Fruit fly (Drosophila melanogaster) whole organism, pupa: ENCODE results near the gene CG3706.
A peak's percentile ranks its signal among the peaks of the same experiment; 100 is the strongest.

Source experiments
- CG10348 ChIP-seq: fragments of 200-800 bp; sonication (Bioruptor generic); IDR thresholded peaks from 2 replicates; pipeline ENCODE4 v1.3.6; 2022; ENCODE audit warnings: missing biosample characterization, missing genetic modification characterization
- CG12605 ChIP-seq: fragments of 200-800 bp; sonication (Bioruptor generic); IDR thresholded peaks from 2 replicates; pipeline ENCODE4 v1.3.6; 2022; ENCODE audit warnings: missing biosample characterization, missing genetic modification characterization
- CG13204 ChIP-seq: fragments of 200-800 bp; sonication (Bioruptor generic); optimal IDR thresholded peaks from 2 replicates; lab custom pipeline; 2018; ENCODE audit warnings: missing biosample characterization, mild to moderate bottlenecking, missing genetic modification characterization, moderate library complexity
- CG14655 ChIP-seq: fragments of 200-800 bp; sonication (Bioruptor generic); optimal IDR thresholded peaks from 3 replicates; lab custom pipeline; 2017; ENCODE audit warnings: mild to moderate bottlenecking, missing biosample characterization, missing genetic modification reagents, missing genetic modification characterization
- CG15710 ChIP-seq: fragments of 200-800 bp; sonication (Bioruptor generic); optimal IDR thresholded peaks from 2 replicates; lab custom pipeline; 2018; ENCODE audit warnings: missing biosample characterization, mild to moderate bottlenecking, missing genetic modification characterization, moderate library complexity
- CG17806 ChIP-seq: fragments of 200-800 bp; sonication (Bioruptor generic); optimal IDR thresholded peaks from 2 replicates; lab custom pipeline; 2018; ENCODE audit warnings: missing biosample characterization, mild to moderate bottlenecking, missing genetic modification characterization, moderate library complexity
- CG32121 ChIP-seq: fragments of 200-800 bp; sonication (Bioruptor generic); IDR thresholded peaks from 2 replicates; pipeline ENCODE4 v1.3.6; 2022; ENCODE audit warnings: missing biosample characterization, missing genetic modification characterization
- CG34367 ChIP-seq: fragments of 200-800 bp; sonication (Bioruptor generic); optimal IDR thresholded peaks from 2 replicates; lab custom pipeline; 2018; ENCODE audit warnings: missing biosample characterization, mild to moderate bottlenecking, missing genetic modification characterization
- CG4496 ChIP-seq: fragments of 200-800 bp; sonication (Bioruptor generic); IDR thresholded peaks from 3 replicates; pipeline ENCODE4 v1.3.6; 2022; ENCODE audit warnings: missing biosample characterization, missing genetic modification characterization
- CG8159 ChIP-seq: fragments of 200-800 bp; sonication (Bioruptor generic); optimal IDR thresholded peaks from 3 replicates; lab custom pipeline; 2018; ENCODE audit warnings: missing biosample characterization, mild to moderate bottlenecking, missing genetic modification characterization, moderate library complexity
- CG8301 ChIP-seq: fragments of 200-800 bp; sonication (Bioruptor generic); optimal IDR thresholded peaks from 2 replicates; lab custom pipeline; 2018; ENCODE audit warnings: missing biosample characterization, mild to moderate bottlenecking, missing genetic modification characterization
- CG9948 ChIP-seq: fragments of 200-800 bp; sonication (Bioruptor generic); optimal IDR thresholded peaks from 2 replicates; lab custom pipeline; 2018; ENCODE audit warnings: missing biosample characterization, mild to moderate bottlenecking, missing genetic modification characterization, moderate library complexity
- D1 ChIP-seq: fragments of 200-800 bp; sonication (Bioruptor generic); optimal IDR thresholded peaks from 2 replicates; lab custom pipeline; 2018; ENCODE audit warnings: missing biosample characterization, mild to moderate bottlenecking, missing genetic modification characterization, moderate library complexity
- EcR ChIP-seq: fragments of 200-800 bp; sonication (Bioruptor generic); optimal IDR thresholded peaks from 3 replicates; lab custom pipeline; 2019; ENCODE audit warnings: missing biosample characterization, missing genetic modification characterization, mild to moderate bottlenecking, moderate library complexity, missing genetic modification reagents
- Ets98B ChIP-seq: fragments of 200-800 bp; sonication (Bioruptor generic); IDR thresholded peaks from 2 replicates; pipeline ENCODE4 v1.3.6; 2022; ENCODE audit warnings: missing biosample characterization, missing genetic modification characterization
- Pif1A ChIP-seq: fragments of 200-800 bp; sonication (Bioruptor generic); optimal IDR thresholded peaks from 3 replicates; lab custom pipeline; 2016; ENCODE audit warnings: missing biosample characterization, missing genetic modification characterization
- Pif1B ChIP-seq: fragments of 200-800 bp; sonication (Bioruptor generic); optimal IDR thresholded peaks from 3 replicates; lab custom pipeline; 2016; ENCODE audit warnings: missing biosample characterization, missing genetic modification characterization
- Snoo ChIP-seq: fragments of 200-800 bp; sonication (Bioruptor generic); optimal IDR thresholded peaks from 3 replicates; lab custom pipeline; 2017; ENCODE audit warnings: missing biosample characterization, mild to moderate bottlenecking, missing genetic modification characterization, inconsistent platforms
- fd96Ca ChIP-seq: fragments of 200-800 bp; sonication (Bioruptor generic); IDR thresholded peaks from 3 replicates; pipeline ENCODE4 v1.3.6; 2022; ENCODE audit warnings: missing biosample characterization, missing genetic modification characterization
- gl ChIP-seq: fragments of 200-800 bp; sonication (Bioruptor generic); optimal IDR thresholded peaks from 2 replicates; lab custom pipeline; 2018; ENCODE audit warnings: missing biosample characterization, mild to moderate bottlenecking, missing genetic modification characterization
- rn ChIP-seq: fragments of 200-800 bp; sonication (Bioruptor generic); IDR thresholded peaks from 2 replicates; pipeline ENCODE4 v1.3.6; 2022; ENCODE audit warnings: missing biosample characterization, missing genetic modification characterization

The CG3706 gene

dm6 chrX:908763-909497 is 23.3 kb downstream of the CG3706 start:
- TF ChIP-seq CG34367, result no peak
- peak; percentile 54 for TF ChIP-seq EcR (GFP tag; lab: Kevin White, UChicago)
- TF ChIP-seq Pif1B (GFP tag; lab: Kevin White, UChicago), result peak; percentile 6
- no peak for TF ChIP-seq CG32121 (GFP tag; lab: Robert Waterston, UW)
- no peak for TF ChIP-seq CG10348 (GFP tag; lab: Robert Waterston, UW)
- TF ChIP-seq fd96Ca, result no peak
- TF ChIP-seq gl (tag; lab: Kevin White, UChicago), result no peak
- TF ChIP-seq CG4496, result 0 out of 3 replicates have a peak, but pooled peaks have one; percentile 5

dm6 chrX:900725-901345 is 31.4 kb downstream of the CG3706 start:
- TF ChIP-seq EcR (GFP tag; lab: Kevin White, UChicago) (peak; percentile 92), CG9948 (tag; lab: Kevin White, UChicago) (peak; percentile 86), CG34367 (peak; percentile 88), Pif1A (peak; percentile 93), gl (tag; lab: Kevin White, UChicago) (peak; percentile 84), CG4496 (peak; percentile 96), Pif1B (GFP tag; lab: Kevin White, UChicago) (peak; percentile 92), Snoo (peak; percentile 90), CG14655 (peak; percentile 89), rn (GFP tag; lab: Robert Waterston, UW) (peak; percentile 70; the same call in 1 of the 2 replicates), CG8159 (tag; lab: Kevin White, UChicago) (peak; percentile 90), CG15710 (tag; lab: Kevin White, UChicago) (peak; percentile 91), Ets98B (GFP tag; lab: Robert Waterston, UW) (peak; percentile 95), CG32121 (GFP tag; lab: Robert Waterston, UW) (peak; percentile 94), CG8301 (tag; lab: Kevin White, UChicago) (peak; percentile 91), fd96Ca (peak; percentile 97), CG13204 (GFP tag; lab: Kevin White, UChicago) (peak; percentile 60), CG12605 (peak; percentile 86), CG17806 (tag; lab: Kevin White, UChicago) (peak; percentile 90), CG10348 (GFP tag; lab: Robert Waterston, UW) (peak; percentile 84), D1 (tag; lab: Kevin White, UChicago) (peak; percentile 55)

dm6 chrX:899407-900050 is 32.7 kb downstream of the CG3706 start:
- no peak for TF ChIP-seq Pif1B (GFP tag; lab: Kevin White, UChicago)
- TF ChIP-seq fd96Ca, result 0 out of 3 replicates have a peak, but pooled peaks have one; percentile 34
- TF ChIP-seq, all 21 proteins: peak for 1

dm6 chrX:898367-898766 is 33.9 kb downstream of the CG3706 start:
- 0 out of 2 replicates have a peak, but pooled peaks have one; percentile 24 for TF ChIP-seq CG12605
- TF ChIP-seq CG17806 (tag; lab: Kevin White, UChicago), result peak; percentile 19
- no peak for TF ChIP-seq CG32121 (GFP tag; lab: Robert Waterston, UW)
- peak; percentile 46 for TF ChIP-seq Ets98B (GFP tag; lab: Robert Waterston, UW)
- TF ChIP-seq rn (GFP tag; lab: Robert Waterston, UW), result no peak
- no peak for TF ChIP-seq CG9948 (tag; lab: Kevin White, UChicago)
- TF ChIP-seq Pif1B (GFP tag; lab: Kevin White, UChicago), result peak; percentile 47
- peak; percentile 81 for TF ChIP-seq EcR (GFP tag; lab: Kevin White, UChicago)

dm6 chrX:894182-894581 is 38.1 kb downstream of the CG3706 start, which contains the start of gene CG11663:
CG11663 (plus strand) TSS chrX:894482.
- no peak for TF ChIP-seq CG8301 (tag; lab: Kevin White, UChicago)
- no peak for TF ChIP-seq EcR (GFP tag; lab: Kevin White, UChicago)
- TF ChIP-seq rn (GFP tag; lab: Robert Waterston, UW), result no peak
- TF ChIP-seq Pif1A, result no peak
- no peak for TF ChIP-seq Pif1B (GFP tag; lab: Kevin White, UChicago)
